Worm (Caenorhabditis elegans) whole organism, L3 larva: ENCODE measurements around the gene Y22D7AL.10.

Experiments
- R02D3.7 ChIP-seq: fragments of 150-350 bp; optimal IDR thresholded peaks from 2 replicates; lab custom pipeline; 2014; ENCODE audit warnings: missing biosample characterization, missing genetic modification characterization
- ZK546.5 ChIP-seq: sonication (generic microtip); optimal IDR thresholded peaks from 2 replicates; lab custom pipeline; 2017; ENCODE audit warnings: missing biosample characterization, missing genetic modification characterization
- aly-2 ChIP-seq: fragments of 150-350 bp; optimal IDR thresholded peaks from 2 replicates; lab custom pipeline; 2014; ENCODE audit warnings: missing biosample characterization, missing genetic modification characterization
- ceh-16 ChIP-seq: sonication (generic microtip); optimal IDR thresholded peaks from 2 replicates; lab custom pipeline; 2017; ENCODE audit warnings: missing biosample characterization, missing genetic modification characterization
- ceh-28 ChIP-seq: fragments of 150-350 bp; optimal IDR thresholded peaks from 2 replicates; lab custom pipeline; 2014; ENCODE audit warnings: missing biosample characterization, missing genetic modification reagents, missing genetic modification characterization
- ceh-82 ChIP-seq: fragments of 150-350 bp; optimal IDR thresholded peaks from 2 replicates; lab custom pipeline; 2014; ENCODE audit warnings: missing biosample characterization, missing genetic modification characterization
- daf-12 ChIP-seq: fragments of 150-350 bp; optimal IDR thresholded peaks from 2 replicates; lab custom pipeline; 2014; ENCODE audit warnings: missing biosample characterization, missing genetic modification reagents, missing genetic modification characterization
- egl-27 ChIP-seq: sonication (generic microtip); optimal IDR thresholded peaks from 4 replicates; lab custom pipeline; 2017; ENCODE audit warnings: missing biosample characterization, missing genetic modification reagents, missing genetic modification characterization
- egl-5 ChIP-seq: fragments of 150-350 bp; optimal IDR thresholded peaks from 2 replicates; lab custom pipeline; 2017; ENCODE audit warnings: missing biosample characterization, missing genetic modification reagents, missing genetic modification characterization, inconsistent platforms
- elt-2 ChIP-seq: sonication (generic microtip); optimal IDR thresholded peaks from 2 replicates; lab custom pipeline; 2016; ENCODE audit warnings: missing genetic modification reagents, mild to moderate bottlenecking, missing genetic modification characterization, missing compliant biosample characterization
- elt-3 ChIP-seq, 3 experiments: fragments of 150-350 bp in 1 of 3; sonication (generic microtip) in 2 of 3; optimal IDR thresholded peaks; 2 replicates in 2 of 3; 4 replicates in 1 of 3; lab custom pipeline; 2014 to 2017; ENCODE audit warnings: missing biosample characterization in 3 of 3, missing genetic modification characterization in 3 of 3
- eor-1 ChIP-seq, 2 experiments: fragments of 150-350 bp; optimal IDR thresholded peaks; 2 replicates each; lab custom pipeline; 2014 to 2018; ENCODE audit warnings: missing biosample characterization in 2 of 2, missing genetic modification characterization in 2 of 2
- fkh-10 ChIP-seq: sonication (generic microtip); optimal IDR thresholded peaks from 2 replicates; lab custom pipeline; 2017; ENCODE audit warnings: missing biosample characterization, missing genetic modification reagents, missing genetic modification characterization
- fkh-2 ChIP-seq: fragments of 150-350 bp; optimal IDR thresholded peaks from 2 replicates; lab custom pipeline; 2014; ENCODE audit warnings: missing biosample characterization, missing genetic modification reagents, missing genetic modification characterization
- fos-1 ChIP-seq: fragments of 150-350 bp; optimal IDR thresholded peaks from 2 replicates; lab custom pipeline; 2014; ENCODE audit warnings: missing biosample characterization, missing genetic modification characterization
- hmg-11 ChIP-seq: sonication (generic microtip); optimal IDR thresholded peaks from 2 replicates; lab custom pipeline; 2016; ENCODE audit warnings: missing genetic modification characterization, missing compliant biosample characterization
- jun-1 ChIP-seq: fragments of 150-350 bp; optimal IDR thresholded peaks from 2 replicates; lab custom pipeline; 2014; ENCODE audit warnings: missing biosample characterization, missing genetic modification reagents, missing genetic modification characterization
- lin-39 ChIP-seq: fragments of 150-350 bp; optimal IDR thresholded peaks from 2 replicates; lab custom pipeline; 2018; ENCODE audit warnings: missing biosample characterization, missing genetic modification reagents, missing genetic modification characterization
- lsy-12 ChIP-seq: sonication (generic microtip); optimal IDR thresholded peaks from 2 replicates; lab custom pipeline; 2016; ENCODE audit warnings: mild to moderate bottlenecking, missing genetic modification characterization, missing compliant biosample characterization
- mdl-1 ChIP-seq: fragments of 150-350 bp; optimal IDR thresholded peaks from 2 replicates; lab custom pipeline; 2014; ENCODE audit warnings: missing biosample characterization, missing genetic modification characterization
- mml-1 ChIP-seq: fragments of 150-350 bp; sonication (generic microtip); optimal IDR thresholded peaks from 3 replicates; lab custom pipeline; 2014; ENCODE audit warnings: missing biosample characterization, missing genetic modification characterization
- nfya-1 ChIP-seq: sonication (generic microtip); optimal IDR thresholded peaks from 2 replicates; lab custom pipeline; 2017; ENCODE audit warnings: missing genetic modification characterization, mild to moderate bottlenecking, missing compliant biosample characterization, antibody characterized with exemption, moderate library complexity; ENCODE audit not compliant: insufficient read depth
- nhr-12 ChIP-seq: fragments of 150-350 bp; optimal IDR thresholded peaks from 2 replicates; lab custom pipeline; 2014; ENCODE audit warnings: missing biosample characterization, missing genetic modification characterization
- nhr-23 ChIP-seq: fragments of 150-350 bp; optimal IDR thresholded peaks from 2 replicates; lab custom pipeline; 2014; ENCODE audit warnings: missing biosample characterization, missing genetic modification reagents, missing genetic modification characterization
- nhr-237 ChIP-seq: fragments of 150-350 bp; optimal IDR thresholded peaks from 2 replicates; lab custom pipeline; 2014; ENCODE audit warnings: missing biosample characterization, missing genetic modification characterization
- nhr-25 ChIP-seq: sonication (generic microtip); optimal IDR thresholded peaks from 2 replicates; lab custom pipeline; 2017; ENCODE audit warnings: missing biosample characterization, missing genetic modification characterization
- nhr-43 ChIP-seq: sonication (generic microtip); optimal IDR thresholded peaks from 2 replicates; lab custom pipeline; 2016; ENCODE audit warnings: mild to moderate bottlenecking, missing genetic modification characterization, missing compliant biosample characterization; ENCODE audit not compliant: poor library complexity, severe bottlenecking
- nhr-67 ChIP-seq: fragments of 150-350 bp; optimal IDR thresholded peaks from 2 replicates; lab custom pipeline; 2014; ENCODE audit warnings: missing biosample characterization, missing genetic modification characterization
- nhr-76 ChIP-seq: fragments of 150-350 bp; sonication (generic microtip); optimal IDR thresholded peaks from 5 replicates; lab custom pipeline; 2014; ENCODE audit warnings: missing biosample characterization, missing genetic modification characterization
- nhr-77 ChIP-seq: fragments of 150-350 bp; optimal IDR thresholded peaks from 2 replicates; lab custom pipeline; 2014; ENCODE audit warnings: missing biosample characterization, missing genetic modification characterization
- pha-4 ChIP-seq: fragments of 150-350 bp; optimal IDR thresholded peaks from 2 replicates; lab custom pipeline; 2014; ENCODE audit warnings: missing biosample characterization, missing genetic modification reagents, missing genetic modification characterization
- pqm-1 ChIP-seq: fragments of 150-350 bp; optimal IDR thresholded peaks from 2 replicates; lab custom pipeline; 2017; ENCODE audit warnings: missing biosample characterization, missing genetic modification characterization, inconsistent platforms
- skn-1 ChIP-seq: fragments of 150-350 bp; optimal IDR thresholded peaks from 2 replicates; lab custom pipeline; 2014; ENCODE audit warnings: missing biosample characterization, missing genetic modification characterization
- snpc-4 ChIP-seq: fragments of 150-350 bp; optimal IDR thresholded peaks from 2 replicates; lab custom pipeline; 2014; ENCODE audit warnings: missing biosample characterization, missing genetic modification characterization
- tbx-2 ChIP-seq: sonication (generic microtip); optimal IDR thresholded peaks from 2 replicates; lab custom pipeline; 2016; ENCODE audit warnings: mild to moderate bottlenecking, missing genetic modification characterization, missing compliant biosample characterization
- unc-39 ChIP-seq: sonication (generic microtip); optimal IDR thresholded peaks from 4 replicates; lab custom pipeline; 2017; ENCODE audit warnings: missing biosample characterization, missing genetic modification characterization
- zag-1 ChIP-seq: fragments of 150-350 bp; optimal IDR thresholded peaks from 2 replicates; lab custom pipeline; 2014; ENCODE audit warnings: missing biosample characterization, missing genetic modification characterization
- ztf-11 ChIP-seq: fragments of 150-350 bp; optimal IDR thresholded peaks from 2 replicates; lab custom pipeline; 2014; ENCODE audit warnings: missing biosample characterization, missing genetic modification characterization
- ztf-4 ChIP-seq: fragments of 150-350 bp; optimal IDR thresholded peaks from 2 replicates; lab custom pipeline; 2014; ENCODE audit warnings: missing biosample characterization, missing genetic modification characterization

Gene Y22D7AL.10

ce11 chrIII:1604514-1604976 is 14.2 kb downstream of the Y22D7AL.10 start, which contains the start of gene Y22D7AL.6 (continued):
- no peak for TF ChIP-seq eor-1 (tag; optimal IDR thresholded peaks at IDR 0.05; lab: Kevin White, UChicago)

- TF ChIP-seq nhr-12 (no peak), zag-1 (tag; lab: Kevin White, UChicago) (no peak), ceh-82 (no peak)
Measured at ce11 chrIII:1603776-1604175, 15.0 kb downstream of the Y22D7AL.10 start.

ce11 chrIII:1602682-1603081 is 16.0 kb downstream of the Y22D7AL.10 start:
- no peak for TF ChIP-seq zag-1 (tag; lab: Kevin White, UChicago)
- TF ChIP-seq jun-1 (tag; lab: Kevin White, UChicago) = peak; percentile 70
- TF ChIP-seq daf-12 (tag; lab: Kevin White, UChicago) = no peak
- TF ChIP-seq tbx-2 (tag; lab: Kevin White, UChicago) = no peak
- TF ChIP-seq pha-4 (tag; lab: Kevin White, UChicago) = peak; percentile 87
- TF ChIP-seq nfya-1 (tag; lab: Kevin White, UChicago) = no peak
- TF ChIP-seq pqm-1 (tag; lab: Kevin White, UChicago) = peak; percentile 92
- TF ChIP-seq elt-2 (tag; lab: Kevin White, UChicago) = peak; percentile 84
- TF ChIP-seq ceh-28 (tag; lab: Kevin White, UChicago) = no peak
- TF ChIP-seq snpc-4 = peak; percentile 3
- no peak for TF ChIP-seq nhr-237 (tag; lab: Kevin White, UChicago)
- no peak for TF ChIP-seq elt-3 (tag; optimal IDR thresholded peaks at IDR 0.05; lab: Kevin White, UChicago)

ce11 chrIII:1601464-1602169 is 17.1 kb downstream of the Y22D7AL.10 start:
- TF ChIP-seq lsy-12 (peak; percentile 58), tbx-2 (tag; lab: Kevin White, UChicago) (peak; percentile 19), nhr-25 (peak; percentile 5), nhr-77 (tag; lab: Kevin White, UChicago) (no peak), nhr-43 (tag; lab: Kevin White, UChicago) (peak; percentile 68), ZK546.5 (tag; lab: Kevin White, UChicago) (no peak), nfya-1 (tag; lab: Kevin White, UChicago) (no peak), nhr-67 (tag; lab: Kevin White, UChicago) (no peak), ztf-11 (tag; lab: Kevin White, UChicago) (no peak), elt-2 (tag; lab: Kevin White, UChicago) (peak; percentile 17), fos-1 (tag; lab: Kevin White, UChicago) (no peak), skn-1 (tag; lab: Kevin White, UChicago) (no peak), ceh-82 (no peak), pha-4 (tag; lab: Kevin White, UChicago) (peak; percentile 22), egl-5 (tag; lab: Kevin White, UChicago) (no peak), eor-1 (tag; optimal IDR thresholded peaks at IDR 0.05; lab: Kevin White, UChicago) (no peak), ceh-16 (tag; lab: Kevin White, UChicago) (no peak), mml-1 (tag; lab: Kevin White, UChicago) (no peak), ztf-4 (tag; lab: Kevin White, UChicago) (no peak), lin-39 (peak; percentile 23), ceh-28 (tag; lab: Kevin White, UChicago) (no peak)

- TF ChIP-seq nhr-43 (tag; lab: Kevin White, UChicago) (peak; percentile 33), eor-1 (tag; optimal IDR thresholded peaks at IDR 0.05; lab: Kevin White, UChicago) (peak in 1 of 2 experiments; percentile 16), nhr-23 (peak; percentile 8), ceh-16 (tag; lab: Kevin White, UChicago) (no peak), R02D3.7 (tag; lab: Kevin White, UChicago) (no peak), fkh-10 (GFP tag; lab: Kevin White, UChicago) (no peak), lsy-12 (no peak), snpc-4 (no peak), tbx-2 (tag; lab: Kevin White, UChicago) (peak; percentile 18), nhr-12 (no peak), ceh-28 (tag; lab: Kevin White, UChicago) (no peak), hmg-11 (tag; lab: Kevin White, UChicago) (peak; percentile 23), fos-1 (tag; lab: Kevin White, UChicago) (no peak), egl-5 (tag; lab: Kevin White, UChicago) (no peak), egl-27 (tag; lab: Kevin White, UChicago) (no peak), ceh-82 (no peak), nhr-76 (no peak), jun-1 (tag; lab: Kevin White, UChicago) (no peak), fkh-2 (tag; lab: Kevin White, UChicago) (no peak), aly-2 (tag; lab: Kevin White, UChicago) (no peak), mdl-1 (tag; lab: Kevin White, UChicago) (no peak), unc-39 (tag; lab: Kevin White, UChicago) (no peak)
Measured at ce11 chrIII:1600670-1601194, 18.0 kb downstream of the Y22D7AL.10 start, which contains the start of gene sms-3. TSS of gene sms-3 (minus strand) at chrIII:1601144.
